Fruit fly (Drosophila melanogaster): Measurements from ENCODE around the gene Josd.
A peak's percentile ranks its signal among the peaks of the same experiment; 100 is the strongest.

The Josd gene

DNA sequence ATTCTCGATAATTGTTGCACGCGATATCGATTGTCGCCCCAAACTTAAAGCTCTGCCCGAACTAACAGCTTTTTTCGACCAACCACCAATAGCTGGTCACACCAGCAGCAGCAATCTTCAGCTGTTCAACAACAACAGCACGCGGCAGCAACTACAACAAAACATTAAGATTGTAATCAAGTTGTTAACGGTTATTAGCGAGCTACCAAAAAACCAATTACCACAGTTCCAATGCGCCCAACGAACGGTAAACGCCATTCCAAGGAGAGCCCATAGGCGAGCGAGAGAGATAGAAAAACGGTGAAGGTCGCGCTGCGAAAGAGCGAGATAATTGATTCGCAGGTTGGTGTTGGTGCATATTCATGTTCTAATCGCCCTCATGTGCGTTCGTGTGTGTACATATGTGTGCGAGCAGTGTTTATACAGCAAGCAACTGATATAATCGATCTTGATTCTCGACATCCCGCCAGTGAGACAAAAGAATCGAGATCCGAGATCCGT lies 41.1 kb upstream of the Josd start, which contains the start of gene Efr:
Gene Efr (plus strand): TSS at position 113 of the 501 bp plus-strand sequence.
- TF ChIP-seq MBD-R2 (GFP tag; IDR thresholded peaks at IDR 0.05) (peak; percentile 50), Atf3 (GFP tag; optimal IDR thresholded peaks at IDR 0.05) (no peak), chinmo (GFP tag; IDR thresholded peaks at IDR 0.05; ENCODE audit: partially characterized antibody) (peak; percentile 91), CG18262 (tag; optimal IDR thresholded peaks at IDR 0.05) (no peak), Dp (GFP tag; optimal IDR thresholded peaks at IDR 0.05) (peak; percentile 84), CG14441 (GFP tag; IDR thresholded peaks at IDR 0.05) (peak; percentile 28; the same call in 1 of the 2 replicates), crp (GFP tag; optimal IDR thresholded peaks at IDR 0.05) (peak in 1 of 2 experiments; percentile 83), Kr (GFP tag; optimal IDR thresholded peaks at IDR 0.05) (no peak), CG9797 (GFP tag; optimal IDR thresholded peaks at IDR 0.05) (peak; percentile 48), lov (optimal IDR thresholded peaks at IDR 0.05) (no peak), lov (GFP tag; IDR thresholded peaks at IDR 0.05) (0 out of 3 replicates have a peak, but pooled peaks have one; percentile 30), CG1832 (GFP tag; optimal IDR thresholded peaks at IDR 0.05) (peak; percentile 25), abd-A (tag; optimal IDR thresholded peaks at IDR 0.05) (peak; percentile 93), CG13296 (GFP tag; optimal IDR thresholded peaks at IDR 0.05) (peak; percentile 31), CG15514 (GFP tag; optimal IDR thresholded peaks at IDR 0.05) (peak; percentile 39), CG42726 (GFP tag; IDR thresholded peaks at IDR 0.05; ENCODE audit: partially characterized antibody) (no peak), Nf-YC (tag; optimal IDR thresholded peaks at IDR 0.05) (peak; percentile 16), cwo (GFP tag; optimal IDR thresholded peaks at IDR 0.05) (peak; percentile 39), ash1 (GFP tag; optimal IDR thresholded peaks at IDR 0.05) (no peak), CG13894 (tag; optimal IDR thresholded peaks at IDR 0.05) (peak; percentile 17), CG11085 (GFP tag; IDR thresholded peaks at IDR 0.05) (no peak), Hmr (GFP tag; optimal IDR thresholded peaks at IDR 0.05) (peak; percentile 30), cg (GFP tag; optimal IDR thresholded peaks at IDR 0.05) (peak; percentile 88), grn (GFP tag; optimal IDR thresholded peaks at IDR 0.05) (peak; percentile 97), pzg (GFP tag; optimal IDR thresholded peaks at IDR 0.05) (peak; percentile 56), zfh2 (GFP tag; optimal IDR thresholded peaks at IDR 0.05) (no peak), amos (GFP tag; IDR thresholded peaks at IDR 0.05; ENCODE audit: partially characterized antibody) (peak; percentile 27; the same call in 1 of the 2 replicates), CG7839 (tag; optimal IDR thresholded peaks at IDR 0.05) (no peak), YL-1 (GFP tag; optimal IDR thresholded peaks at IDR 0.05) (peak; percentile 5), CrebB (tag; optimal IDR thresholded peaks at IDR 0.05) (peak; percentile 28), CG4360 (GFP tag; IDR thresholded peaks at IDR 0.05) (peak; percentile 72), CG13424 (tag; optimal IDR thresholded peaks at IDR 0.05) (peak; percentile 2), E2f2 (GFP tag; IDR thresholded peaks at IDR 0.05) (peak; percentile 85), kni (GFP tag; optimal IDR thresholded peaks at IDR 0.05) (peak; percentile 55), CG15073 (GFP tag; optimal IDR thresholded peaks at IDR 0.05) (no peak), PHDP (tag; optimal IDR thresholded peaks at IDR 0.05) (no peak), mirr (GFP tag; optimal IDR thresholded peaks at IDR 0.05) (peak; percentile 85), Dll (GFP tag; IDR thresholded peaks at IDR 0.05; ENCODE audit: partially characterized antibody) (peak; percentile 60; the same call in 2 of the 4 replicates), gsb (GFP tag; IDR thresholded peaks at IDR 0.05) (no peak), Sry-δ (GFP tag; optimal IDR thresholded peaks at IDR 0.05) (peak; percentile 5), exex (tag; optimal IDR thresholded peaks at IDR 0.05) (peak; percentile 98), Deaf1 (tag; optimal IDR thresholded peaks at IDR 0.05) (peak; percentile 28), CG34422 (GFP tag; IDR thresholded peaks at IDR 0.05) (peak; percentile 35; the same call in 1 of the 3 replicates), unc-4 (GFP tag; IDR thresholded peaks at IDR 0.05; ENCODE audit: partially characterized antibody) (peak; percentile 52), Trl (optimal IDR thresholded peaks at IDR 0.05) (peak in 1 of 2 experiments; percentile 35), Trl (GFP tag; optimal IDR thresholded peaks at IDR 0.05) (no peak), ci (GFP tag; IDR thresholded peaks at IDR 0.05) (0 out of 3 replicates have a peak, but pooled peaks have one; percentile 40), MESR4 (GFP tag; optimal IDR thresholded peaks at IDR 0.05) (peak; percentile 56), BEAF-32 (GFP tag; optimal IDR thresholded peaks at IDR 0.05) (peak; percentile 28)
